Fruit fly (Drosophila melanogaster) whole organism, prepupa: ENCODE results near the gene Pfdn5.

Experiments used
- CG10631 ChIP-seq: fragments of 200-800 bp; sonication (Bioruptor generic); optimal IDR thresholded peaks from 2 replicates; lab custom pipeline; 2016; ENCODE audit warnings: missing biosample characterization, missing genetic modification characterization
- CG10669 ChIP-seq: fragments of 200-800 bp; sonication (Bioruptor generic); optimal IDR thresholded peaks from 3 replicates; lab custom pipeline; 2018; ENCODE audit warnings: missing biosample characterization, mild to moderate bottlenecking, missing genetic modification characterization, moderate library complexity
- CG11294 ChIP-seq: fragments of 200-800 bp; sonication (Bioruptor generic); IDR thresholded peaks from 2 replicates; pipeline ENCODE4 v1.3.6; 2022; ENCODE audit warnings: missing biosample characterization, missing genetic modification characterization
- CG11762 ChIP-seq: fragments of 200-800 bp; sonication (Bioruptor generic); optimal IDR thresholded peaks from 3 replicates; lab custom pipeline; 2016; ENCODE audit warnings: missing biosample characterization, missing genetic modification characterization; ENCODE audit not compliant: insufficient read depth
- CG1621 ChIP-seq: fragments of 200-800 bp; sonication (Bioruptor generic); optimal IDR thresholded peaks from 3 replicates; lab custom pipeline; 2018; ENCODE audit warnings: missing biosample characterization, mild to moderate bottlenecking, missing genetic modification characterization
- CG16779 ChIP-seq: fragments of 200-800 bp; sonication (Bioruptor generic); optimal IDR thresholded peaks from 3 replicates; lab custom pipeline; 2017; ENCODE audit warnings: missing biosample characterization, mild to moderate bottlenecking, missing genetic modification characterization
- CG3032 ChIP-seq: fragments of 200-800 bp; optimal IDR thresholded peaks from 2 replicates; lab custom pipeline; 2019; ENCODE audit warnings: missing biosample characterization, mild to moderate bottlenecking, missing genetic modification characterization, moderate library complexity
- CG31627 ChIP-seq: fragments of 200-800 bp; sonication (Bioruptor generic); optimal IDR thresholded peaks from 3 replicates; lab custom pipeline; 2016; ENCODE audit warnings: missing biosample characterization, missing genetic modification characterization
- CG3919 ChIP-seq: fragments of 200-800 bp; sonication (Bioruptor generic); optimal IDR thresholded peaks from 3 replicates; lab custom pipeline; 2016; ENCODE audit warnings: missing biosample characterization, missing genetic modification characterization
- CG4318 ChIP-seq: fragments of 200-800 bp; sonication (Bioruptor generic); optimal IDR thresholded peaks from 3 replicates; lab custom pipeline; 2017; ENCODE audit warnings: missing biosample characterization, mild to moderate bottlenecking, missing genetic modification characterization
- CG6276 ChIP-seq: fragments of 200-800 bp; sonication (Bioruptor generic); optimal IDR thresholded peaks from 2 replicates; lab custom pipeline; 2017; ENCODE audit warnings: missing biosample characterization, mild to moderate bottlenecking, missing genetic modification characterization
- CG6792 ChIP-seq: fragments of 200-800 bp; sonication (Bioruptor generic); optimal IDR thresholded peaks from 3 replicates; lab custom pipeline; 2016; ENCODE audit warnings: missing biosample characterization, missing genetic modification characterization
- CG6808 ChIP-seq: fragments of 200-800 bp; sonication (Bioruptor generic); optimal IDR thresholded peaks from 3 replicates; lab custom pipeline; 2017; ENCODE audit warnings: missing biosample characterization, missing genetic modification characterization, mild to moderate bottlenecking, moderate library complexity, missing genetic modification reagents
- CG6854 ChIP-seq: fragments of 200-800 bp; sonication (Bioruptor generic); optimal IDR thresholded peaks from 2 replicates; lab custom pipeline; 2017; ENCODE audit warnings: missing biosample characterization, mild to moderate bottlenecking, missing genetic modification characterization
- CG8319 ChIP-seq: fragments of 200-800 bp; sonication (Bioruptor generic); optimal IDR thresholded peaks from 3 replicates; lab custom pipeline; 2016; ENCODE audit warnings: missing biosample characterization, missing genetic modification characterization
- CG8632 ChIP-seq: fragments of 200-800 bp; sonication (Bioruptor generic); optimal IDR thresholded peaks from 3 replicates; lab custom pipeline; 2016; ENCODE audit warnings: missing biosample characterization, missing genetic modification characterization
- CG9139 ChIP-seq: fragments of 200-800 bp; sonication (Bioruptor generic); optimal IDR thresholded peaks from 3 replicates; lab custom pipeline; 2017; ENCODE audit warnings: missing biosample characterization, mild to moderate bottlenecking, missing genetic modification characterization
- Eip75B ChIP-seq: fragments of 200-800 bp; sonication (Bioruptor generic); optimal IDR thresholded peaks from 3 replicates; lab custom pipeline; 2016; ENCODE audit warnings: missing biosample characterization, missing genetic modification characterization
- Eip78C ChIP-seq: fragments of 200-800 bp; sonication (Bioruptor generic); peaks from one replicate; lab custom pipeline; 2016; ENCODE audit warnings: missing biosample characterization, missing genetic modification characterization
- Ets96B ChIP-seq: fragments of 200-800 bp; optimal IDR thresholded peaks from 2 replicates; lab custom pipeline; 2019; ENCODE audit warnings: missing biosample characterization, mild to moderate bottlenecking, missing genetic modification characterization, moderate library complexity
- Gug ChIP-seq: fragments of 200-800 bp; sonication (Bioruptor generic); IDR thresholded peaks from 2 replicates; pipeline ENCODE4 v1.3.6; 2022; ENCODE audit warnings: missing biosample characterization, missing genetic modification characterization
- Hr4 ChIP-seq: fragments of 200-800 bp; sonication (Bioruptor generic); optimal IDR thresholded peaks from 3 replicates; lab custom pipeline; 2016; ENCODE audit warnings: missing biosample characterization, missing genetic modification characterization
- Lpt ChIP-seq: fragments of 200-800 bp; sonication (Bioruptor generic); optimal IDR thresholded peaks from 3 replicates; lab custom pipeline; 2016; ENCODE audit warnings: missing biosample characterization, missing genetic modification characterization
- Met ChIP-seq: fragments of 200-800 bp; sonication (Bioruptor generic); optimal IDR thresholded peaks from 3 replicates; lab custom pipeline; 2016; ENCODE audit warnings: missing biosample characterization, missing genetic modification characterization
- Sox14 ChIP-seq: fragments of 200-800 bp; sonication (Bioruptor generic); optimal IDR thresholded peaks from 3 replicates; lab custom pipeline; 2016; ENCODE audit warnings: missing biosample characterization, missing genetic modification characterization
- acj6 ChIP-seq: fragments of 200-800 bp; sonication (Bioruptor generic); optimal IDR thresholded peaks from 3 replicates; lab custom pipeline; 2016; ENCODE audit warnings: missing biosample characterization, missing genetic modification characterization
- cyc ChIP-seq: fragments of 200-800 bp; sonication (Bioruptor generic); optimal IDR thresholded peaks from 3 replicates; lab custom pipeline; 2016; ENCODE audit warnings: missing biosample characterization, missing genetic modification characterization
- dsx ChIP-seq: fragments of 200-800 bp; optimal IDR thresholded peaks from 3 replicates; lab custom pipeline; 2019; ENCODE audit warnings: missing biosample characterization, mild to moderate bottlenecking, missing genetic modification characterization, moderate library complexity; ENCODE audit not compliant: poor library complexity, severe bottlenecking
- eg ChIP-seq: fragments of 200-800 bp; sonication (Bioruptor generic); IDR thresholded peaks from 3 replicates; pipeline ENCODE4 v1.3.6; 2022; ENCODE audit warnings: missing biosample characterization, missing genetic modification characterization
- esn ChIP-seq: fragments of 200-800 bp; sonication (Bioruptor generic); optimal IDR thresholded peaks from 2 replicates; lab custom pipeline; 2016; ENCODE audit warnings: missing biosample characterization, mild to moderate bottlenecking, missing genetic modification characterization, moderate library complexity
- fd59A ChIP-seq: fragments of 200-800 bp; sonication (Bioruptor generic); optimal IDR thresholded peaks from 2 replicates; lab custom pipeline; 2017; ENCODE audit warnings: missing biosample characterization, mild to moderate bottlenecking, missing genetic modification characterization, missing genetic modification reagents
- fkh ChIP-seq: fragments of 200-800 bp; sonication (Bioruptor generic); optimal IDR thresholded peaks from 3 replicates; lab custom pipeline; 2017; ENCODE audit warnings: missing biosample characterization, mild to moderate bottlenecking, missing genetic modification characterization, moderate library complexity
- lz ChIP-seq: fragments of 200-800 bp; sonication (Bioruptor generic); optimal IDR thresholded peaks from 3 replicates; lab custom pipeline; 2016; ENCODE audit warnings: missing biosample characterization, missing genetic modification characterization
- salr ChIP-seq, 2 experiments: fragments of 200-800 bp; sonication (Bioruptor generic); optimal IDR thresholded peaks; 3 replicates each; lab custom pipeline; 2016 to 2018; ENCODE audit warnings: missing biosample characterization in 2 of 2, missing genetic modification characterization in 2 of 2, mild to moderate bottlenecking in 1 of 2
- spab ChIP-seq: fragments of 200-800 bp; sonication (Bioruptor generic); optimal IDR thresholded peaks from 2 replicates; lab custom pipeline; 2017; ENCODE audit warnings: missing biosample characterization, mild to moderate bottlenecking, missing genetic modification characterization, missing genetic modification reagents
- ss ChIP-seq, 2 experiments: fragments of 200-800 bp; sonication (Bioruptor generic); optimal IDR thresholded peaks; 2 replicates in 1 of 2; 3 replicates in 1 of 2; lab custom pipeline; 2017 to 2018; ENCODE audit warnings: mild to moderate bottlenecking in 2 of 2, missing biosample characterization in 2 of 2, missing genetic modification characterization in 2 of 2, moderate library complexity in 1 of 2
- topi ChIP-seq: fragments of 200-800 bp; sonication (Bioruptor generic); optimal IDR thresholded peaks from 3 replicates; lab custom pipeline; 2016; ENCODE audit warnings: missing biosample characterization, missing genetic modification characterization

Gene Pfdn5

dm6 chr3R:22470064-22470463 is 16.8 kb upstream of the Pfdn5 start:
- no peak for TF ChIP-seq Met

- TF ChIP-seq Lpt (GFP tag; lab: Kevin White, UChicago) (no peak), CG6808 (GFP tag; lab: Kevin White, UChicago) (no peak), Sox14 (no peak), CG4318 (GFP tag; lab: Kevin White, UChicago) (no peak), CG11762 (GFP tag; lab: Kevin White, UChicago) (no peak), CG3919 (no peak), CG6792 (GFP tag; lab: Kevin White, UChicago) (no peak), CG3032 (tag; lab: Kevin White, UChicago) (no peak), dsx (GFP tag; lab: Kevin White, UChicago) (no peak), acj6 (GFP tag; lab: Kevin White, UChicago) (no peak), CG10669 (GFP tag; lab: Kevin White, UChicago) (no peak), CG11294 (no peak), fd59A (no peak), spab (GFP tag; lab: Kevin White, UChicago) (no peak), Met (no peak)
Measured at dm6 chr3R:22483537-22483936, 3.3 kb upstream of the Pfdn5 start.

dm6 chr3R:22488855-22489254 is 2.0 kb downstream of the Pfdn5 start, which contains the start of gene CG5376:
TSS of gene CG5376 (minus strand) at chr3R:22488955.
- TF ChIP-seq CG6854 (GFP tag; lab: Kevin White, UChicago) (no peak), ss (GFP tag; optimal IDR thresholded peaks at IDR 0.05; lab: Kevin White, UChicago) (no peak), CG9139 (GFP tag; lab: Kevin White, UChicago) (no peak)

- TF ChIP-seq salr (GFP tag; optimal IDR thresholded peaks at IDR 0.05; lab: Kevin White, UChicago) = no peak
- peak; percentile 13 for TF ChIP-seq CG31627 (GFP tag; lab: Kevin White, UChicago)
- peak; percentile 45 for TF ChIP-seq esn
- peak; percentile 15 for TF ChIP-seq lz (GFP tag; lab: Kevin White, UChicago)
- no peak for TF ChIP-seq CG16779 (tag; lab: Kevin White, UChicago)
- TF ChIP-seq CG3032 (tag; lab: Kevin White, UChicago) = peak; percentile 27
- TF ChIP-seq, all 60 proteins: peak for 4
Measured at dm6 chr3R:22491088-22491879, 4.4 kb downstream of the Pfdn5 start, which contains the start of the genes CCT1 and tHMG1. TSS of gene CCT1 (minus strand) at chr3R:22491439. TSS of gene tHMG1 (plus strand) at chr3R:22491829.

dm6 chr3R:22492767-22493166 is 5.9 kb downstream of the Pfdn5 start, which contains the start of gene tHMG2:
TSS of gene tHMG2 (plus strand) at chr3R:22492953.
- TF ChIP-seq CG10669 (GFP tag; lab: Kevin White, UChicago) (no peak), Gug (GFP tag; lab: Robert Waterston, UW) (no peak), CG31627 (GFP tag; lab: Kevin White, UChicago) (no peak), ss (GFP tag; optimal IDR thresholded peaks at IDR 0.05; lab: Kevin White, UChicago) (no peak), lz (GFP tag; lab: Kevin White, UChicago) (no peak), dsx (GFP tag; lab: Kevin White, UChicago) (no peak)

dm6 chr3R:22494523-22495309 is 7.9 kb downstream of the Pfdn5 start:
- TF ChIP-seq eg (0 out of 3 replicates have a peak, but pooled peaks have one; percentile 26), Gug (GFP tag; lab: Robert Waterston, UW) (no peak), Hr4 (peak; percentile 18), cyc (GFP tag; lab: Kevin White, UChicago) (peak; percentile 39), CG6792 (GFP tag; lab: Kevin White, UChicago) (peak; percentile 21), CG1621 (no peak), CG16779 (tag; lab: Kevin White, UChicago) (peak; percentile 24), CG8319 (peak; percentile 55), CG10631 (GFP tag; lab: Kevin White, UChicago) (peak; percentile 2), fkh (GFP tag; lab: Kevin White, UChicago) (no peak), CG6276 (GFP tag; lab: Kevin White, UChicago) (peak; percentile 74), CG8632 (GFP tag; lab: Kevin White, UChicago) (no peak), Eip78C (peak; percentile 68), Eip75B (peak; percentile 12), topi (GFP tag; lab: Kevin White, UChicago) (peak; percentile 20), Ets96B (tag; lab: Kevin White, UChicago) (peak; percentile 17)
